Worm (Caenorhabditis elegans): ENCODE data around the gene Y46G5A.39.

Gene Y46G5A.39

DNA sequence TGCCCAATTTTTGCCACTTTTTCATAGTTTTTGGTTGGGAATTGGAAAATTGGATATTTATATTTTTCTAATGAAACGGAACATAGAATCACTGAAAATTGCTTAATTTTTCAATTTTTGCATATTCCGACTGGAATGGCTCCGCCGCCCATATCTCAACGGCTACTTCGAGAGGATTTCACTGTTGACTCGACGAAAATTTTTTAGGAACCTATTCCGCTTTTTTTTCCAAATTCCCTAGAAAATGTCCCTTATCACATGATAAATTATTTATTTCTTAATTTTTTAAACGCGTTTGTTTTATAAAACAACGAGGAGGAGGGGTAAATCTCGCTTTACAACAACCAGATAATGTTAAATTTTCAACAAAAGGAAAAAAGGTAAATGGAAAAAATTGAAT lies 26.9 kb downstream of the Y46G5A.39 start (continued):
- TF ChIP-seq mcd-1 (GFP tag; IDR thresholded peaks at IDR 0.05) (no peak), mxl-1 (tag; optimal IDR thresholded peaks at IDR 0.05) (no peak), F57C9.4 (tag; optimal IDR thresholded peaks at IDR 0.05) (no peak), xnd-1 (tag; optimal IDR thresholded peaks at IDR 0.05) (peak; percentile 4), F55B11.4 (tag; optimal IDR thresholded peaks at IDR 0.05; ENCODE audit: borderline replicate concordance, insufficient read depth) (no peak), let-607 (tag; optimal IDR thresholded peaks at IDR 0.05) (no peak), B0019.2 (GFP tag; conservative IDR thresholded peaks at IDR 0.05) (no peak), madf-10 (tag; optimal IDR thresholded peaks at IDR 0.05) (no peak), akir-1 (GFP tag; optimal IDR thresholded peaks at IDR 0.05) (no peak), Y53F4B.3 (GFP tag; IDR thresholded peaks at IDR 0.05) (no peak), dpl-1 (GFP tag; optimal IDR thresholded peaks at IDR 0.05) (no peak), ama-1 (optimal IDR thresholded peaks at IDR 0.05) (no peak), ama-1 (GFP tag; optimal IDR thresholded peaks at IDR 0.05) (peak in 1 of 2 experiments; percentile 80), attf-5 (GFP tag; optimal IDR thresholded peaks at IDR 0.05) (no peak), T26A5.8 (tag; optimal IDR thresholded peaks at IDR 0.05) (no peak), hlh-12 (tag; optimal IDR thresholded peaks at IDR 0.05) (no peak), ztf-3 (GFP tag; optimal IDR thresholded peaks at IDR 0.05) (no peak), D2030.7 (GFP tag; IDR thresholded peaks at IDR 0.05) (peak; percentile 30; the same call in 1 of the 2 replicates), hmg-1.2 (GFP tag; IDR thresholded peaks at IDR 0.05) (peak; percentile 37), lag-1 (GFP tag; IDR thresholded peaks at IDR 0.05) (no peak), hsf-1 (GFP tag; IDR thresholded peaks at IDR 0.05) (peak; percentile 78), lir-1 (GFP tag; conservative IDR thresholded peaks at IDR 0.05) (no peak), attf-3 (GFP tag; conservative IDR thresholded peaks at IDR 0.05) (no peak), let-526 (GFP tag; IDR thresholded peaks at IDR 0.05) (no peak), ceh-40 (GFP tag; IDR thresholded peaks at IDR 0.05) (no peak), sptf-2 (GFP tag; optimal IDR thresholded peaks at IDR 0.05) (no peak), ccch-3 (GFP tag; optimal IDR thresholded peaks at IDR 0.05) (no peak), efl-1 (GFP tag; optimal IDR thresholded peaks at IDR 0.05) (no peak), sea-2 (GFP tag; IDR thresholded peaks at IDR 0.05) (no peak), nfya-2 (GFP tag; IDR thresholded peaks at IDR 0.05) (0 out of 2 replicates have a peak, but pooled peaks have one; percentile 67), zfh-2 (GFP tag; conservative IDR thresholded peaks at IDR 0.05) (no peak)

DNA sequence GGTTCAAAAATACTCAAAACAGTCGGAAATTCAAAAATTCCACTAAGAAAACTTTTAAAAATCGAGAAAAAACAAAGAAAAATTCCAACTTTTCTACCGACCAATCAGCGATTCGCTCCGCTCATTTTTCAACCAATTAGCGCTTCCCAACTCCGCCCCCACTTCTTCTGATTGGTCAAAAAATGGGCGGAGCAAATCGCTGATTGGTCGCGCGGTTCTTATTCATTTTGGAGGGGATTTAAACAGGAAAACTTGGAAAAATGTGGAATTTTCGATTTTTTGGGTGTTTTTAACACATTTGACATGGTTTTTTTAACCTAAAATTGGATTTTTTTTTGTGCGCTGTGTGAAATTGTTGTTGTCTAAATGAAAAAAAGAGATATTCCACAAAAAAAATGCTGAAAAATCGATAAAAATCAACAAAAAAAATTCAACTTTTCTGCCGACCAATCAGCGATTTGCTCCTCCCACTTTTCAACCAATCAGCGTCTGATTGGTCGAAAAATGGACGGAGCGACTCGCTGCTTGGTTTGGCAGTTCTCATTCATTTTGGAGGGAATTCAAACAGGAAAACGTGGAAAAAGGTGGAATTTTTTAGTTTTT lies 30.8 kb downstream of the Y46G5A.39 start:
- TF ChIP-seq dpl-1 (GFP tag; optimal IDR thresholded peaks at IDR 0.05) (no peak), nfyb-1 (GFP tag; IDR thresholded peaks at IDR 0.05) (0 out of 2 replicates have a peak, but pooled peaks have one; percentile 31), egl-44 (GFP tag; IDR thresholded peaks at IDR 0.05) (no peak)

DNA sequence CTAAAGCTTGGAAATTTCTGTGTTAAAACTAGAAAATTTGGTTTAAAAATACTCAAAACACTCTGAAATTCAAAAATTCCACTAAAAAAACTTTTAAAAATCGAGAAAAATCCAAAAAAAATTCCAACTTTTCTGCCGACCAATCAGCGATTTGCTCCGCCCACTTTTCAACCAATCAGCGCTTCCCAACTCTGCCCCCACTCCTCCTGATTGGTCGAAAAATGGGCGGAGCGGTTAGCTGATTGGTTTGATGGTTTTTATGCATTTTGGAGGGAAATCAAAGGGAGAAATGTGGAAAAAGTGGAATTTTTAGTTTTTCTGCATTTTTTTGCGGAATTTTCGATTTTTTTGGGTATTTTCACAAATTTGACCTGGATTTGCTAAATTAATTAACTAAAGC lies 31.6 kb downstream of the Y46G5A.39 start:
- TF ChIP-seq ceh-40 (GFP tag; IDR thresholded peaks at IDR 0.05) (no peak), ztf-18 (tag; optimal IDR thresholded peaks at IDR 0.05) (no peak), F57C9.4 (tag; optimal IDR thresholded peaks at IDR 0.05) (no peak), ets-4 (GFP tag; optimal IDR thresholded peaks at IDR 0.05) (no peak), rec-8 (tag; optimal IDR thresholded peaks at IDR 0.05) (no peak), lag-1 (GFP tag; IDR thresholded peaks at IDR 0.05) (no peak), atf-7 (tag; optimal IDR thresholded peaks at IDR 0.05) (no peak), aptf-3 (GFP tag; IDR thresholded peaks at IDR 0.05) (no peak), snpc-1.1 (tag; optimal IDR thresholded peaks at IDR 0.05; ENCODE audit: insufficient read depth) (no peak), ztf-28 (GFP tag; IDR thresholded peaks at IDR 0.05) (no peak), K12H6.12 (tag; optimal IDR thresholded peaks at IDR 0.05) (no peak), hmg-1.2 (GFP tag; IDR thresholded peaks at IDR 0.05) (no peak), ccch-3 (GFP tag; optimal IDR thresholded peaks at IDR 0.05) (no peak), dpl-1 (GFP tag; optimal IDR thresholded peaks at IDR 0.05) (no peak), zfh-2 (GFP tag; conservative IDR thresholded peaks at IDR 0.05) (no peak), dox-1 (GFP tag; IDR thresholded peaks at IDR 0.05) (no peak), madf-3 (GFP tag; IDR thresholded peaks at IDR 0.05) (no peak), ceh-58 (GFP tag; IDR thresholded peaks at IDR 0.05) (no peak), ztf-3 (GFP tag; optimal IDR thresholded peaks at IDR 0.05) (no peak)

Data from whole organism, young adult.